Worm (Caenorhabditis elegans): ENCODE data around the gene ceh-33.

ce11 chrV:5273241-5273640 lies 51.2 kb downstream of the ceh-33 start:
- TF ChIP-seq sea-1 (GFP tag; conservative IDR thresholded peaks at IDR 0.05) (no peak), flt-1 (GFP tag; IDR thresholded peaks at IDR 0.05) (no peak), ama-1 (optimal IDR thresholded peaks at IDR 0.05) (no peak), tbx-11 (GFP tag; IDR thresholded peaks at IDR 0.05) (no peak), hmbx-1 (tag; optimal IDR thresholded peaks at IDR 0.05) (no peak), ceh-36 (tag; optimal IDR thresholded peaks at IDR 0.05) (no peak), ceh-13 (GFP tag; optimal IDR thresholded peaks at IDR 0.05) (no peak), tbx-37 (GFP tag; conservative IDR thresholded peaks at IDR 0.05) (no peak), B0310.2 (tag; optimal IDR thresholded peaks at IDR 0.05) (no peak), hnd-1 (tag; optimal IDR thresholded peaks at IDR 0.05) (no peak), pes-1 (GFP tag; IDR thresholded peaks at IDR 0.05) (no peak), scrt-1 (GFP tag; IDR thresholded peaks at IDR 0.05) (no peak)

Data from whole organism, early embryonic.